Worm (Caenorhabditis elegans): ENCODE data around the gene nspc-20.

nspc-20 gene

ce11 chrX:14505578-14506353 is 24.2 kb downstream of the nspc-20 start:
- TF ChIP-seq ztf-23 (GFP tag; IDR thresholded peaks at IDR 0.05) (no peak), flt-1 (GFP tag; IDR thresholded peaks at IDR 0.05) (peak; percentile 18; the same call in 1 of the 2 replicates)

DNA sequence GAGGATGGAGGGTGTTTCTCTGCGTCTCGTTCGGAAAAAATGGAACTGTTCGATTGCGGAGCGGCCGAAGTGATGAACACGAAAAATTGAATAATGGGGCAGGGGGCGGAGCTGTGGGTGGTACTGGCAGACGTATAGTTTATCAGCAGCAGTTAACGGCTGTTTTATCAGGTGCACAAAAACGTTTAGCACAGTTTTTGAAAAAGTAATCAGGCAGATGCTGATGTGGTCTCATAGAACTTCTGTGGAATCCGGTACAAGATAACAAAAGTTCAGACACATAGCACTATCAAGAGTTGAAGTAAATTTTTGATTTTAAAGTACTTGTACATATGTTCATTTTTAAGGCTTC is 25.5 kb downstream of the nspc-20 start:
- no peak for TF ChIP-seq tab-1 (GFP tag; IDR thresholded peaks at IDR 0.05)
- no peak for TF ChIP-seq flt-1 (GFP tag; IDR thresholded peaks at IDR 0.05)
- no peak for TF ChIP-seq ztf-23 (GFP tag; IDR thresholded peaks at IDR 0.05)
- TF ChIP-seq ref-1 (GFP tag; conservative IDR thresholded peaks at IDR 0.05) = no peak
- no peak for TF ChIP-seq klf-2 (GFP tag; conservative IDR thresholded peaks at IDR 0.05)

ce11 chrX:14503800-14504550 is 26.0 kb downstream of the nspc-20 start, which contains the start of gene M163.1:
Gene M163.1 (minus strand): TSS chrX:14503824.
- TF ChIP-seq klf-2 (GFP tag; conservative IDR thresholded peaks at IDR 0.05) = no peak
- peak; percentile 33 for TF ChIP-seq cog-1 (tag; optimal IDR thresholded peaks at IDR 0.05)
- TF ChIP-seq flt-1 (GFP tag; IDR thresholded peaks at IDR 0.05) = peak; percentile 73; the same call in 1 of the 2 replicates
- TF ChIP-seq ztf-23 (GFP tag; IDR thresholded peaks at IDR 0.05) = 0 out of 2 replicates have a peak, but pooled peaks have one; percentile 17
- peak; percentile 67; the same call in 1 of the 2 replicates for TF ChIP-seq tab-1 (GFP tag; IDR thresholded peaks at IDR 0.05)
- peak; percentile 45; the same call in 1 of the 2 replicates for TF ChIP-seq ztf-29 (GFP tag; IDR thresholded peaks at IDR 0.05)

DNA sequence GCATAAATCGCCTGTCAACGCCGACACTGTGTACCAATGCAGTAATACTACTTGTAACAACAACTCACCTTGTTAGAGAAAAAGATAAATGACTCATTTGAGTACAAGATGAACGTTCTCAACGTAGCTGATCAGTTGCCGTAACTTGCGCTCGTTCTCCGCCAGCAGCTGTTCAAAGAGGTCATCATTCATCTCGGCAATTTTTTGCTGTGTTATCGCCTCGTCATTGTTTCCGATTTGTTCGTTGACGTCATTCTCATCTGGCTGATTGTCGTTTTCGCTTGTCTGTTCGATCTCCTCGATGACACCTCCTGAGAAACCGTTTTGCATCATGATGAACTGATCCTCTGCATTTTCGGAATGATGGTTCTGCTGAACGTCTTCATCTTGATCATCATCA is 26.7 kb downstream of the nspc-20 start:
- TF ChIP-seq T22C8.4 (GFP tag; IDR thresholded peaks at IDR 0.05) (no peak), ztf-29 (GFP tag; IDR thresholded peaks at IDR 0.05) (no peak), flt-1 (GFP tag; IDR thresholded peaks at IDR 0.05) (no peak), cog-1 (tag; optimal IDR thresholded peaks at IDR 0.05) (no peak), tab-1 (GFP tag; IDR thresholded peaks at IDR 0.05) (no peak), med-1 (GFP tag; optimal IDR thresholded peaks at IDR 0.05; ENCODE audit: insufficient read depth) (no peak), ref-1 (GFP tag; conservative IDR thresholded peaks at IDR 0.05) (no peak), klf-2 (GFP tag; conservative IDR thresholded peaks at IDR 0.05) (no peak), ztf-23 (GFP tag; IDR thresholded peaks at IDR 0.05) (no peak)

- no peak for TF ChIP-seq med-1 (GFP tag; optimal IDR thresholded peaks at IDR 0.05; ENCODE audit: insufficient read depth)
- TF ChIP-seq ref-1 (GFP tag; conservative IDR thresholded peaks at IDR 0.05) = no peak
- no peak for TF ChIP-seq klf-2 (GFP tag; conservative IDR thresholded peaks at IDR 0.05)
These were observed 27.9 kb downstream of the nspc-20 start for ce11 chrX:14502116-14502587.

ce11 chrX:14500422-14501058 is 29.5 kb downstream of the nspc-20 start:
- no peak for TF ChIP-seq T22C8.4 (GFP tag; IDR thresholded peaks at IDR 0.05)
- no peak for TF ChIP-seq cog-1 (tag; optimal IDR thresholded peaks at IDR 0.05)
- TF ChIP-seq ztf-29 (GFP tag; IDR thresholded peaks at IDR 0.05) = no peak
- no peak for TF ChIP-seq tab-1 (GFP tag; IDR thresholded peaks at IDR 0.05)
- TF ChIP-seq ztf-23 (GFP tag; IDR thresholded peaks at IDR 0.05) = no peak
- TF ChIP-seq ref-1 (GFP tag; conservative IDR thresholded peaks at IDR 0.05) = no peak
- no peak for TF ChIP-seq flt-1 (GFP tag; IDR thresholded peaks at IDR 0.05)
- no peak for TF ChIP-seq klf-2 (GFP tag; conservative IDR thresholded peaks at IDR 0.05)

- TF ChIP-seq cog-1 (tag; optimal IDR thresholded peaks at IDR 0.05) (no peak), tab-1 (GFP tag; IDR thresholded peaks at IDR 0.05) (no peak), klf-2 (GFP tag; conservative IDR thresholded peaks at IDR 0.05) (no peak), ztf-29 (GFP tag; IDR thresholded peaks at IDR 0.05) (no peak), flt-1 (GFP tag; IDR thresholded peaks at IDR 0.05) (no peak), ref-1 (GFP tag; conservative IDR thresholded peaks at IDR 0.05) (no peak), ztf-23 (GFP tag; IDR thresholded peaks at IDR 0.05) (no peak), T22C8.4 (GFP tag; IDR thresholded peaks at IDR 0.05) (no peak), med-1 (GFP tag; optimal IDR thresholded peaks at IDR 0.05; ENCODE audit: insufficient read depth) (no peak)
These were observed 30.1 kb downstream of the nspc-20 start for ce11 chrX:14499830-14500409.

DNA sequence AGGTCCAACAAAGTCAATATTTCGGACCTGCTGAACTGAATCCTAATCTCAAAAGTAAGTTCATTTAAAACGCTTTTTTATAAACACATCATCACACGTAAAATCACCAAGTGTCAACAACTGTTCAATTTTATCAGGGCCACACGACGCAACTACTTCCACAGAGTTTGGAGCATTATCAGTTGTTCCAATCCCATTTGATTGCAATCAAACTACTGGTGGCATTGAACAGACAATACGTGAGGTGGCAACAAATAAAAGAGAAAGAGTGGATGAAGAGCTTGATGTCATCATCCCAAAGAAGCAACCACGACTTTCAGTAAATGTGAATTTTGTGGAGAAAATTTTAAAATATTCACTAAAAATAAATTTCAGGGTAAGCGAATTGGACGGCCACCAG is 33.5 kb downstream of the nspc-20 start:
- TF ChIP-seq med-1 (GFP tag; optimal IDR thresholded peaks at IDR 0.05; ENCODE audit: insufficient read depth) (no peak), flt-1 (GFP tag; IDR thresholded peaks at IDR 0.05) (no peak), ref-1 (GFP tag; conservative IDR thresholded peaks at IDR 0.05) (no peak), ztf-23 (GFP tag; IDR thresholded peaks at IDR 0.05) (no peak), klf-2 (GFP tag; conservative IDR thresholded peaks at IDR 0.05) (no peak), cog-1 (tag; optimal IDR thresholded peaks at IDR 0.05) (no peak), ztf-29 (GFP tag; IDR thresholded peaks at IDR 0.05) (no peak), tab-1 (GFP tag; IDR thresholded peaks at IDR 0.05) (no peak), T22C8.4 (GFP tag; IDR thresholded peaks at IDR 0.05) (no peak)

- TF ChIP-seq med-1 (GFP tag; optimal IDR thresholded peaks at IDR 0.05; ENCODE audit: insufficient read depth) (no peak), ref-1 (GFP tag; conservative IDR thresholded peaks at IDR 0.05) (no peak), ztf-23 (GFP tag; IDR thresholded peaks at IDR 0.05) (no peak), tab-1 (GFP tag; IDR thresholded peaks at IDR 0.05) (no peak), klf-2 (GFP tag; conservative IDR thresholded peaks at IDR 0.05) (no peak), cog-1 (tag; optimal IDR thresholded peaks at IDR 0.05) (no peak), flt-1 (GFP tag; IDR thresholded peaks at IDR 0.05) (no peak), T22C8.4 (GFP tag; IDR thresholded peaks at IDR 0.05) (no peak), ztf-29 (GFP tag; IDR thresholded peaks at IDR 0.05) (no peak)
These were observed 34.2 kb downstream of the nspc-20 start, which contains the start of gene ztf-14 for ce11 chrX:14495785-14496184. Gene ztf-14 (plus strand): TSS chrX:14496085.
